Worm (Caenorhabditis elegans): ENCODE data around the gene wrt-3.

DNA sequence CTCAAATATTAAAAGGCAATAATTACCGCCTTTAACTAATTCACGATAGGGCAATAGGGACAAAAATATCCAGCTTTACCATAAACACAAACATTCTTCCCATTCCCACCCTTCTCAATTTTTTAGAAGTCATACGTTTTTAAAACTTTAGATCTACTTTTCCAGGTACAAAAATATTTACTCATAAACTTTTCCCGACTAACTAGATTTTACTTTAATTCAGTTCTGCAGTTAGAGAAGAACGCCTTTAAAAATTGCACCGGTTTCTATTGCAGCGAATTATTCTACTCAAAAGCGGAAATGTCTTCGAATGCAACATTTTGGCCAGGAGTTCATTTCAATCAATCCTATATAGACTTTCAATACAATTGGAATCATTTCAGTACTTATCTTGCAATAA is 19.1 kb upstream of the wrt-3 start, which contains the start of gene sru-3:
- no peak for TF ChIP-seq ama-1 (optimal IDR thresholded peaks at IDR 0.05)
- TF ChIP-seq B0310.2 (tag; optimal IDR thresholded peaks at IDR 0.05), result no peak
- no peak for TF ChIP-seq hmg-4 (GFP tag; optimal IDR thresholded peaks at IDR 0.05)
- TF ChIP-seq ceh-13 (GFP tag; optimal IDR thresholded peaks at IDR 0.05), result no peak
- TF ChIP-seq sea-1 (GFP tag; conservative IDR thresholded peaks at IDR 0.05), result no peak
- TF ChIP-seq flt-1 (GFP tag; IDR thresholded peaks at IDR 0.05), result no peak
- no peak for TF ChIP-seq aly-1 (tag; optimal IDR thresholded peaks at IDR 0.05)
- TF ChIP-seq tbx-37 (GFP tag; conservative IDR thresholded peaks at IDR 0.05), result no peak
- TF ChIP-seq ceh-36 (tag; optimal IDR thresholded peaks at IDR 0.05), result no peak

Data from whole organism, early embryonic.